Worm (Caenorhabditis elegans): ENCODE data around the gene clec-51.

clec-51 gene

DNA sequence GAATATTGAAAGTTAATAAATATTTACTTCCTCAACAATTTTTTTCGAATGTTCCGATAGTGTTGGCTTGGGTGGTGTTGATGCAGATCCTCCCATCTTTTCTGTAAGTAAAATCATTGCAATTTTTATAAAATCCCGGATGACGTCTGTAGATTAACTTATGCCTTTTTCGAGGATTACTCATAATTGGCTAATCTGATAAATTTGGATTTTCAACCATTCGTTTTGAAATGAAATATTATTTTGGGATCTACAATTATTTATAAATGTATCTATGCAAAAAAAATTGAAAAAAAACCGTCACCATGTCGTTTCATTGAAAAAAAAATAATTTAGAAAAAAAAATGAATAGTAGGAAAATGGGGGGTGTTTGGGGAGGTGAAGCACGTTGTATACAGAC is 37.5 kb upstream of the clec-51 start, which contains the start of gene glrx-22:
TSS of gene glrx-22 (minus strand) at position 101 of the 400 bp plus-strand sequence.
- no peak for TF ChIP-seq aptf-2 (GFP tag; conservative IDR thresholded peaks at IDR 0.05)
- TF ChIP-seq attf-5 (GFP tag; optimal IDR thresholded peaks at IDR 0.05) = no peak
- no peak for TF ChIP-seq F22D6.2 (tag; optimal IDR thresholded peaks at IDR 0.05)
- TF ChIP-seq nhr-90 (tag; optimal IDR thresholded peaks at IDR 0.05) = no peak
- TF ChIP-seq mes-4 (tag; optimal IDR thresholded peaks at IDR 0.05) = no peak

DNA sequence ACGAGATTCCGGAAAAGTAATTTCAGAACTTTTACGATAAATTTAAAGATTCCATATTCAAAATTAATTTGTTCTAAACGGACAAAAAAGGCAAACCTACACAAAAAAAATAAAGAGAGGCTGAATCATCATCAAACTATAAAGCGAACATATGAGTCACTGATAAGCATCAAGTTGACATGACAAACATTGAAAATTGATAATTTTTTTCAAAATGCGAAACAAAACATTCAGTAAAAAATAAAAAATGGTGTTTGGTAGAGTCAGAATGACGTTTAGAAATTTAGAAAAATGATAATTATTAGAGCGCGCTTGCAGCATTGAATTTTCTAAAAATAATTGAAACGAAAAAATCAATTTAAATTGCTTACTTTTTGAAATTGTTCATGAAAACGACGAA is 36.2 kb upstream of the clec-51 start:
- TF ChIP-seq F23B12.7 (tag; optimal IDR thresholded peaks at IDR 0.05; ENCODE audit: insufficient read depth) = peak; percentile 5
- no peak for TF ChIP-seq athp-1 (tag; optimal IDR thresholded peaks at IDR 0.05)
- TF ChIP-seq ccch-3 (GFP tag; optimal IDR thresholded peaks at IDR 0.05) = no peak
- no peak for TF ChIP-seq ceh-79 (tag; optimal IDR thresholded peaks at IDR 0.05)
- peak; percentile 68 for TF ChIP-seq nhr-80 (tag; optimal IDR thresholded peaks at IDR 0.05)

ce11 chrIV:8199274-8199673 is 35.7 kb upstream of the clec-51 start:
- TF ChIP-seq Y67H2A.10 (GFP tag; conservative IDR thresholded peaks at IDR 0.05) = no peak
- 0 out of 2 replicates have a peak, but pooled peaks have one; percentile 69 for TF ChIP-seq cebp-2 (GFP tag; IDR thresholded peaks at IDR 0.05)

- TF ChIP-seq bed-1 (GFP tag; IDR thresholded peaks at IDR 0.05) (no peak), snpc-1.1 (tag; optimal IDR thresholded peaks at IDR 0.05; ENCODE audit: insufficient read depth) (no peak), unc-62 (GFP tag; optimal IDR thresholded peaks at IDR 0.05) (no peak), madf-6 (GFP tag; IDR thresholded peaks at IDR 0.05) (no peak), atf-7 (tag; optimal IDR thresholded peaks at IDR 0.05) (no peak), snpc-4 (GFP tag; optimal IDR thresholded peaks at IDR 0.05) (no peak), snpc-4 (tag; optimal IDR thresholded peaks at IDR 0.05) (no peak), nfya-2 (GFP tag; IDR thresholded peaks at IDR 0.05) (no peak), ceh-100 (GFP tag; IDR thresholded peaks at IDR 0.05) (no peak), madf-8 (GFP tag; conservative IDR thresholded peaks at IDR 0.05) (no peak), ccch-3 (GFP tag; optimal IDR thresholded peaks at IDR 0.05) (no peak), aptf-2 (GFP tag; conservative IDR thresholded peaks at IDR 0.05) (no peak), somi-1 (GFP tag; optimal IDR thresholded peaks at IDR 0.05) (no peak)
Measured at ce11 chrIV:8198851-8199250, 35.3 kb upstream of the clec-51 start, which contains the start of gene wsp-1. wsp-1 (minus strand) TSS chrIV:8198951.

DNA sequence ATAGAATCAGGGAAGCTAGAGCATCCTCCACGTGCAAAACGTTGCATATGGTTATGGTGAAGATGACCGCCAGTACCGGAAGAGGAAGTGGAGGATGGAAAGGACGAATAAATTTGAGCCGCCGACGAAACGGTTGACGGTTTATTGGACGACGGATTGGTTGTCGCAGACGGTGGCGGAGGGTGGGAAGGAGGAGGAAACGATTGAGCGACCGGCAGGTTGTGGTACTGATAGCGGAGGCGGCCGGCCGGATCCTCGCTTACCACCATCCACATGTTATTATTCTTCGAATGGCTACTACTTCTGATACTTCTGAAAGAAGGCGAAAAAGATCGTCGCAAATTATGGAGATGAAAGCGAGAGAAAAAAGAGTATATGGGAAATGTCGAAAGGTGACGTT is 29.3 kb upstream of the clec-51 start:
- TF ChIP-seq zfh-2 (GFP tag; conservative IDR thresholded peaks at IDR 0.05) (peak; percentile 70), let-607 (tag; optimal IDR thresholded peaks at IDR 0.05) (no peak)

DNA sequence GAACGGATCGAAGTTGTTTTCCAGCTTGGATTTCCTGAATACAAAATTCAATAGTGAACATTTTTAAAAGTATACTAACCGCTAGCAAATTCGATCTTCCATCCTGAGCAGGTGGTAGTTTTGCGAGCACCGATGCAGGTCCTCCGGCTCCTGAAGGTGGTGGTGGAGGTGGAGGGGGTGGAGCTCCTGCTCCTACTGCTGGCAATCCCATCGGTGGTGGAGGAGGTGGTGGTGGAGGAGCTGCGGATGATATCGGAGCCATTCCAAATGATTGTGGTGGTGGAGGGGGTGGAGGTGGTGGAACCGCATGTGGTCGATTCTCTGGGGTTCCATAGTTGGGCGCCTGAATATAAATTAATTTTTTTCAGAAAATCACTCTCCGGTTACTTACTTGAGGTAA is 26.1 kb upstream of the clec-51 start:
- TF ChIP-seq C17E4.6 (GFP tag; IDR thresholded peaks at IDR 0.05) (no peak), egrh-3 (GFP tag; IDR thresholded peaks at IDR 0.05) (peak; percentile 83; the same call in 1 of the 2 replicates), akir-1 (GFP tag; optimal IDR thresholded peaks at IDR 0.05) (no peak), madf-6 (GFP tag; IDR thresholded peaks at IDR 0.05) (no peak), sdz-38 (tag; optimal IDR thresholded peaks at IDR 0.05) (no peak), egl-44 (GFP tag; IDR thresholded peaks at IDR 0.05) (no peak), die-1 (tag; optimal IDR thresholded peaks at IDR 0.05) (no peak), dpl-1 (GFP tag; optimal IDR thresholded peaks at IDR 0.05) (no peak), ekl-4 (GFP tag; IDR thresholded peaks at IDR 0.05) (no peak), ztf-25 (GFP tag; IDR thresholded peaks at IDR 0.05) (0 out of 2 replicates have a peak, but pooled peaks have one; percentile 5), nfya-2 (GFP tag; IDR thresholded peaks at IDR 0.05) (no peak), lin-54 (GFP tag; optimal IDR thresholded peaks at IDR 0.05) (no peak), ZK185.1 (tag; optimal IDR thresholded peaks at IDR 0.05; ENCODE audit: poor library complexity, severe bottlenecking) (no peak), F57C9.4 (tag; optimal IDR thresholded peaks at IDR 0.05) (no peak), zfh-2 (GFP tag; conservative IDR thresholded peaks at IDR 0.05) (peak; percentile 87), pbrm-1 (GFP tag; IDR thresholded peaks at IDR 0.05) (no peak), lin-40 (tag; optimal IDR thresholded peaks at IDR 0.05) (no peak), chd-7 (tag; optimal IDR thresholded peaks at IDR 0.05) (no peak), mcd-1 (GFP tag; IDR thresholded peaks at IDR 0.05) (0 out of 2 replicates have a peak, but pooled peaks have one; percentile 27)
